Worm (Caenorhabditis elegans) whole organism, late embryonic: ENCODE data around the gene F22F7.11.

Source experiments
- F13H6.1 ChIP-seq: sonication (generic microtip); optimal IDR thresholded peaks from 2 replicates; lab custom pipeline; 2016; ENCODE audit warnings: missing genetic modification characterization, missing compliant biosample characterization
- K02D7.2 ChIP-seq: sonication (generic microtip); optimal IDR thresholded peaks from 2 replicates; lab custom pipeline; 2017; ENCODE audit warnings: mild to moderate bottlenecking, missing genetic modification characterization, missing compliant biosample characterization
- T23F11.4 ChIP-seq: fragments of 200-800 bp; sonication (Bioruptor generic); optimal IDR thresholded peaks from 2 replicates; lab custom pipeline; 2018; ENCODE audit warnings: mild to moderate bottlenecking, missing genetic modification characterization, missing compliant biosample characterization
- Y22D7AL.16 ChIP-seq: sonication (generic microtip); optimal IDR thresholded peaks from 2 replicates; lab custom pipeline; 2016; ENCODE audit warnings: missing genetic modification characterization, missing compliant biosample characterization
- ama-1 ChIP-seq: fragments of 150-350 bp; optimal IDR thresholded peaks from 2 replicates; lab custom pipeline; 2014
- ceh-14 ChIP-seq: sonication (generic microtip); optimal IDR thresholded peaks from 2 replicates; lab custom pipeline; 2016; ENCODE audit warnings: missing genotype, missing genetic modification characterization, missing compliant biosample characterization
- ceh-18 ChIP-seq: sonication (generic microtip); optimal IDR thresholded peaks from 2 replicates; lab custom pipeline; 2016; ENCODE audit warnings: missing genetic modification characterization, missing compliant biosample characterization
- ceh-19 ChIP-seq: fragments of 200-800 bp; sonication (Bioruptor generic); optimal IDR thresholded peaks from 2 replicates; lab custom pipeline; 2018; ENCODE audit warnings: mild to moderate bottlenecking, missing genetic modification characterization, missing compliant biosample characterization
- ceh-2 ChIP-seq: sonication (generic microtip); optimal IDR thresholded peaks from 2 replicates; lab custom pipeline; 2016; ENCODE audit warnings: missing genotype, missing genetic modification characterization, missing compliant biosample characterization
- ceh-30 ChIP-seq: fragments of 150-350 bp; optimal IDR thresholded peaks from 2 replicates; lab custom pipeline; 2014; ENCODE audit warnings: missing biosample characterization, missing genetic modification characterization
- ceh-31 ChIP-seq: sonication (generic microtip); optimal IDR thresholded peaks from 2 replicates; lab custom pipeline; 2016; ENCODE audit warnings: missing genetic modification characterization, missing compliant biosample characterization
- ceh-48 ChIP-seq: sonication (generic microtip); optimal IDR thresholded peaks from 2 replicates; lab custom pipeline; 2016; ENCODE audit warnings: missing genetic modification characterization, inconsistent platforms, missing compliant biosample characterization
- che-1 ChIP-seq: sonication (generic microtip); optimal IDR thresholded peaks from 2 replicates; lab custom pipeline; 2016; ENCODE audit warnings: mild to moderate bottlenecking, missing genetic modification characterization, missing compliant biosample characterization
- dve-1 ChIP-seq: sonication (generic microtip); optimal IDR thresholded peaks from 2 replicates; lab custom pipeline; 2017; ENCODE audit warnings: antibody characterized with exemption, mild to moderate bottlenecking, missing genetic modification characterization, missing compliant biosample characterization
- elt-4 ChIP-seq: sonication (generic microtip); optimal IDR thresholded peaks from 2 replicates; lab custom pipeline; 2016; ENCODE audit warnings: missing genetic modification characterization, missing compliant biosample characterization
- fkh-10 ChIP-seq: fragments of 150-350 bp; optimal IDR thresholded peaks from 2 replicates; lab custom pipeline; 2014; ENCODE audit warnings: missing biosample characterization, missing genetic modification reagents, missing genetic modification characterization
- fkh-6 ChIP-seq: sonication (generic microtip); optimal IDR thresholded peaks from 2 replicates; lab custom pipeline; 2016; ENCODE audit warnings: missing genetic modification characterization, missing compliant biosample characterization
- gmeb-2 ChIP-seq: sonication (generic microtip); optimal IDR thresholded peaks from 2 replicates; lab custom pipeline; 2016; ENCODE audit warnings: missing genetic modification characterization, inconsistent platforms, missing compliant biosample characterization
- hlh-13 ChIP-seq: fragments of 200-800 bp; sonication (Bioruptor generic); optimal IDR thresholded peaks from 2 replicates; lab custom pipeline; 2018; ENCODE audit warnings: mild to moderate bottlenecking, missing genetic modification characterization, missing compliant biosample characterization
- hlh-15 ChIP-seq: sonication (generic microtip); optimal IDR thresholded peaks from 2 replicates; lab custom pipeline; 2016; ENCODE audit warnings: missing genetic modification characterization, missing compliant biosample characterization
- hlh-30 ChIP-seq: sonication (generic microtip); optimal IDR thresholded peaks from 2 replicates; lab custom pipeline; 2017; ENCODE audit warnings: antibody characterized with exemption, missing genetic modification characterization, missing compliant biosample characterization; ENCODE audit not compliant: insufficient read depth
- hlh-8 ChIP-seq: sonication (generic microtip); optimal IDR thresholded peaks from 2 replicates; lab custom pipeline; 2016; ENCODE audit warnings: missing genotype, missing genetic modification characterization, missing compliant biosample characterization
- lin-11 ChIP-seq: fragments of 200-800 bp; sonication (Bioruptor generic); optimal IDR thresholded peaks from 2 replicates; lab custom pipeline; 2018; ENCODE audit warnings: mild to moderate bottlenecking, missing genetic modification characterization, missing compliant biosample characterization
- madf-2 ChIP-seq: sonication (generic microtip); optimal IDR thresholded peaks from 2 replicates; lab custom pipeline; 2017; ENCODE audit warnings: missing genetic modification characterization, missing compliant biosample characterization
- mec-3 ChIP-seq: sonication (generic microtip); optimal IDR thresholded peaks from 2 replicates; lab custom pipeline; 2016; ENCODE audit warnings: borderline replicate concordance, missing genetic modification characterization, missing compliant biosample characterization
- nhr-232 ChIP-seq: sonication (generic microtip); optimal IDR thresholded peaks from 2 replicates; lab custom pipeline; 2016; ENCODE audit warnings: missing genetic modification characterization, missing compliant biosample characterization
- pha-2 ChIP-seq: sonication (generic microtip); optimal IDR thresholded peaks from 2 replicates; lab custom pipeline; 2017; ENCODE audit warnings: mild to moderate bottlenecking, missing genetic modification characterization, missing compliant biosample characterization
- ref-2 ChIP-seq: sonication (generic microtip); optimal IDR thresholded peaks from 2 replicates; lab custom pipeline; 2016; ENCODE audit warnings: missing genetic modification characterization, missing compliant biosample characterization
- rnt-1 ChIP-seq: sonication (generic microtip); optimal IDR thresholded peaks from 2 replicates; lab custom pipeline; 2016; ENCODE audit warnings: missing genetic modification characterization, missing compliant biosample characterization
- syd-9 ChIP-seq: sonication (generic microtip); optimal IDR thresholded peaks from 2 replicates; lab custom pipeline; 2016; ENCODE audit warnings: mild to moderate bottlenecking, missing genetic modification characterization, moderate library complexity, missing compliant biosample characterization
- tbx-2 ChIP-seq: sonication (generic microtip); optimal IDR thresholded peaks from 2 replicates; lab custom pipeline; 2016; ENCODE audit warnings: missing genetic modification characterization, missing compliant biosample characterization
- tbx-7 ChIP-seq: sonication (generic microtip); optimal IDR thresholded peaks from 2 replicates; lab custom pipeline; 2016; ENCODE audit warnings: missing genotype, missing genetic modification characterization, missing compliant biosample characterization
- unc-3 ChIP-seq, 2 experiments: fragments of 200-800 bp in 1 of 2; sonication (Bioruptor generic) in 1 of 2; sonication (generic microtip) in 1 of 2; conservative IDR thresholded peaks in 1 of 2; optimal IDR thresholded peaks in 1 of 2; 2 replicates each; pipeline versions ENCODE4 v1.3.6 to Lab custom; 2016 to 2022; ENCODE audit warnings: missing compliant biosample characterization in 2 of 2, missing genetic modification characterization in 2 of 2, missing genetic modification reagents in 1 of 2
- unc-55 ChIP-seq: sonication (generic microtip); optimal IDR thresholded peaks from 2 replicates; lab custom pipeline; 2017; ENCODE audit warnings: missing biosample characterization, missing genetic modification reagents, missing genetic modification characterization
- unc-86 ChIP-seq: sonication (generic microtip); optimal IDR thresholded peaks from 2 replicates; lab custom pipeline; 2016; ENCODE audit warnings: missing genetic modification characterization, missing compliant biosample characterization
- zip-5 ChIP-seq: sonication (generic microtip); optimal IDR thresholded peaks from 2 replicates; lab custom pipeline; 2016; ENCODE audit warnings: missing genetic modification characterization, missing compliant biosample characterization
- ztf-16 ChIP-seq: sonication (generic microtip); optimal IDR thresholded peaks from 2 replicates; lab custom pipeline; 2017; ENCODE audit warnings: missing genetic modification characterization, missing compliant biosample characterization

Gene F22F7.11

DNA sequence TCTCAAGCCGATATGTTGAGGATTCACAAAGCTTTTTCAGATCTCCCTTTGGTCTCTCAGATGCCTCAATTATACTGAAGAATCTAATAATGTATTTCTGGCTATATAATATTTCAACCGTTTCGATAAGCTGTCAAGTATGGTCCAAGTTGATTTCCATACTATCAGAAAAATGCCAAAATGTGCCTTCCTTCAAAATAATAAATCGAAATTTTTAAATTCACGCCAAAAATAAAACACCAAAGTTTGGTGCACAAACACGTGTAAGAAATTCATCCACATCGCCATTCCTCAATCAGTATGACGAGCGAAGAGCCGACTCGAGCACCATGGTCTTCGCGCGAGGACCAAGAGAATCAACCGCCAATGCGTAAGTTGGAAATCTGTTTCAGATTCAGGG is at the start of gene F22F7.11:
F22F7.11 (plus strand) TSS at position 301 of the 400 bp plus-strand sequence.
- TF ChIP-seq F13H6.1 (tag; lab: Kevin White, UChicago) (no peak), ceh-2 (tag; lab: Kevin White, UChicago) (no peak), tbx-2 (tag; lab: Kevin White, UChicago) (no peak), Y22D7AL.16 (tag; lab: Kevin White, UChicago) (no peak), dve-1 (tag; lab: Kevin White, UChicago) (no peak), hlh-13 (GFP tag; lab: Kevin White, UChicago) (no peak), hlh-15 (tag; lab: Kevin White, UChicago) (no peak), che-1 (tag; lab: Kevin White, UChicago) (no peak), pha-2 (tag; lab: Kevin White, UChicago) (no peak), unc-86 (tag; lab: Kevin White, UChicago) (no peak), fkh-10 (GFP tag; lab: Kevin White, UChicago) (no peak), rnt-1 (tag; lab: Kevin White, UChicago) (no peak), syd-9 (tag; lab: Kevin White, UChicago) (no peak), ceh-18 (tag; lab: Kevin White, UChicago) (no peak), unc-3 (GFP tag; conservative IDR thresholded peaks at IDR 0.05; lab: Robert Waterston, UW) (no peak), unc-3 (tag; optimal IDR thresholded peaks at IDR 0.05; lab: Kevin White, UChicago) (no peak), ceh-14 (tag; lab: Kevin White, UChicago) (no peak)

DNA sequence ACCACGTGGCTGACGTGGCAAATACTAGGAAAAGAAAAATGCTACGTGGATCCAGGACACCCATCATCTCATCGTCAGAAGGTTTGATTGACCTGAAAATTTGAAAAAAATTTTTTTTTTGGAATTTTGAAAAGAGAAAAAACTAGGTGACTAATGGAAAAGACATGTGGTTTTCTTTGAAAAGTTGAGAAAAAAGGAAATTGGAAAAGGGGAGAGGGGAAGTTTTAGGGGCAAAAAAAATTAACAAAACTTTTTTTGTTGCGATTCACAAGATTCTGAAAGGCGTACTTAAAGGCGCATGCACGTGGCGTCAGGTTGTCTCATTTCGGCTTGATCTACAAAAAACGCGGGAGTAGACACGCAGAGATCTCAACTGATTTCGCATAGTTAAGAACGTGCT is 46.8 kb upstream of the F22F7.11 start, which contains the start of gene Y40B10A.9:
Y40B10A.9 (minus strand) TSS at position 101 of the 400 bp plus-strand sequence.
- no peak for TF ChIP-seq ref-2 (tag; lab: Kevin White, UChicago)
- no peak for TF ChIP-seq gmeb-2
- no peak for TF ChIP-seq lin-11 (tag; lab: Kevin White, UChicago)
- TF ChIP-seq tbx-7 (tag; lab: Kevin White, UChicago): no peak
- no peak for TF ChIP-seq tbx-2 (tag; lab: Kevin White, UChicago)
- TF ChIP-seq ceh-14 (tag; lab: Kevin White, UChicago): no peak
- no peak for TF ChIP-seq hlh-30 (tag; lab: Kevin White, UChicago)
- TF ChIP-seq pha-2 (tag; lab: Kevin White, UChicago): no peak
- TF ChIP-seq ceh-19 (GFP tag; lab: Kevin White, UChicago): no peak
- TF ChIP-seq ceh-30 (tag; lab: Kevin White, UChicago): no peak
- no peak for TF ChIP-seq madf-2
- no peak for TF ChIP-seq fkh-6 (tag; lab: Kevin White, UChicago)
- no peak for TF ChIP-seq che-1 (tag; lab: Kevin White, UChicago)
- no peak for TF ChIP-seq hlh-8 (tag; lab: Kevin White, UChicago)
- TF ChIP-seq ceh-31 (tag; lab: Kevin White, UChicago): no peak
- no peak for TF ChIP-seq elt-4 (tag; lab: Kevin White, UChicago)
- TF ChIP-seq T23F11.4 (GFP tag; lab: Kevin White, UChicago): no peak

DNA sequence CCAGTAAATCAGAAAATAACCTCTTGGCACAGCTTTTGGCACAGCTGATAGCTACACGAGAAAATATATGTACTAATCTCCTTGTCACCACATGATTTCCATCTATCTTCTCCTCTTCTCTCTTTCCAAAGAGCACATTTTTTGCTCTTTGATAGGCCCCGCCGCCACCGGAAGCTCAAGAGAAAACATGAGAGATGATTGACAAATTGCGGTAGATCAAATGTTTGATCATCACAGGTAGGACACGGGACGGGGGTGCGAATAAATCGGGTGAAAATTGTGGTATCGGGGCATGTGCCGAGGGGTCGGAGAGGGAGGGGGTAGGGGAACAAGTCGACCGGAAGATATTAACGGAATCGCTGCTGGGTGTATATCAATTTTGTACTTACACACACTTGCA is 43.6 kb upstream of the F22F7.11 start:
- TF ChIP-seq K02D7.2 (tag; lab: Kevin White, UChicago) (no peak), ceh-18 (tag; lab: Kevin White, UChicago) (peak; percentile 17), rnt-1 (tag; lab: Kevin White, UChicago) (no peak), unc-55 (GFP tag; lab: Kevin White, UChicago) (peak; percentile 50), mec-3 (tag; lab: Kevin White, UChicago) (no peak), hlh-15 (tag; lab: Kevin White, UChicago) (no peak), ref-2 (tag; lab: Kevin White, UChicago) (no peak), ceh-48 (no peak), ztf-16 (tag; lab: Kevin White, UChicago) (no peak), ceh-30 (tag; lab: Kevin White, UChicago) (no peak), zip-5 (tag; lab: Kevin White, UChicago) (no peak), fkh-6 (tag; lab: Kevin White, UChicago) (no peak)

DNA sequence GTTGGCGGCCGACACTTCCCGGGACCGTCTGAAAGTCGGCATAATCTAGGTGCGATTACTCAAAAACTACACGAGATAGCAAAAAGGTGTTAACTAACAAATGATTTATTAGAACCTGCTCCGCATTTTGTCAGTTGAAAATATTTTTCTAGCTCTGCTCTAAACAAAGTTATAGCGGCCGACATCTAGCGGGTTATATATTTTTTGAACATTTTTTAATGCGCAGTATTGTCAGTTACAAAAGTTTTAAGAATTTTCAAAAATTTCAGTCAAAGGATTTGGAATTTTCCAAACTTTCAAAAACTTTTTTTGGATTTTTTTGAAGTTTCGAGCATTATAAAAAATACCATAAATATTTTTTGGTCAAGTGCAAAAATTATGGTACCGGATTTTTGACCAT is 38.4 kb upstream of the F22F7.11 start:
- no peak for TF ChIP-seq nhr-232 (tag; lab: Kevin White, UChicago)
- no peak for TF ChIP-seq ceh-19 (GFP tag; lab: Kevin White, UChicago)
- no peak for TF ChIP-seq gmeb-2
- no peak for TF ChIP-seq ceh-18 (tag; lab: Kevin White, UChicago)
- no peak for TF ChIP-seq ama-1 (lab: Kevin White, UChicago)
- TF ChIP-seq Y22D7AL.16 (tag; lab: Kevin White, UChicago): no peak
